Fruit fly (Drosophila melanogaster) whole organism, embryonic: ENCODE measurements around the gene CG43245.
A peak's percentile ranks its signal among the peaks of the same experiment; 100 is the strongest.

Experiments used
- BEAF-32 ChIP-seq: fragments of 200-800 bp; sonication (Bioruptor generic); optimal IDR thresholded peaks from 3 replicates; lab custom pipeline; 2017; ENCODE audit warnings: missing biosample characterization, missing genetic modification characterization, mild to moderate bottlenecking, moderate library complexity, missing genetic modification reagents
- CG10267 ChIP-seq: fragments of 200-800 bp; sonication (Bioruptor generic); optimal IDR thresholded peaks from 2 replicates; lab custom pipeline; 2018; ENCODE audit warnings: missing biosample characterization, mild to moderate bottlenecking, missing genetic modification characterization, moderate library complexity
- CG10274 ChIP-seq: fragments of 200-800 bp; sonication (Bioruptor generic); optimal IDR thresholded peaks from 3 replicates; lab custom pipeline; 2017; ENCODE audit warnings: missing biosample characterization, mild to moderate bottlenecking, missing genetic modification characterization
- CG10366 ChIP-seq: fragments of 200-800 bp; sonication (Bioruptor generic); IDR thresholded peaks from 2 replicates; pipeline ENCODE4 v1.3.6; 2022; ENCODE audit warnings: missing biosample characterization, missing genetic modification characterization
- CG10431 ChIP-seq: fragments of 200-800 bp; sonication (Bioruptor generic); optimal IDR thresholded peaks from 3 replicates; lab custom pipeline; 2018; ENCODE audit warnings: missing biosample characterization, mild to moderate bottlenecking, missing genetic modification characterization
- CG10654 ChIP-seq: fragments of 200-800 bp; sonication (Bioruptor generic); optimal IDR thresholded peaks from 2 replicates; lab custom pipeline; 2016; ENCODE audit warnings: missing biosample characterization, missing genetic modification characterization
- CG11504 ChIP-seq: fragments of 200-800 bp; sonication (Bioruptor generic); optimal IDR thresholded peaks from 3 replicates; lab custom pipeline; 2019; ENCODE audit warnings: missing biosample characterization, mild to moderate bottlenecking, missing genetic modification characterization, moderate library complexity
- CG12391 ChIP-seq: fragments of 200-800 bp; sonication (Bioruptor generic); optimal IDR thresholded peaks from 3 replicates; lab custom pipeline; 2018; ENCODE audit warnings: missing biosample characterization, mild to moderate bottlenecking, missing genetic modification characterization, moderate library complexity
- CG15601 ChIP-seq: fragments of 200-800 bp; sonication (Bioruptor generic); optimal IDR thresholded peaks from 3 replicates; lab custom pipeline; 2019; ENCODE audit warnings: missing biosample characterization, mild to moderate bottlenecking, missing genetic modification characterization, moderate library complexity
- CG16813 ChIP-seq: fragments of 200-800 bp; sonication (Bioruptor generic); IDR thresholded peaks from 3 replicates; pipeline ENCODE4 v1.3.6; 2022; ENCODE audit warnings: missing biosample characterization, missing genetic modification characterization; ENCODE audit not compliant: partially characterized antibody
- CG17361 ChIP-seq: fragments of 200-800 bp; sonication (Bioruptor generic); IDR thresholded peaks from 3 replicates; pipeline ENCODE4 v1.3.6; 2022; ENCODE audit warnings: missing biosample characterization, missing genetic modification characterization
- CG17385 ChIP-seq: fragments of 200-800 bp; sonication (Bioruptor generic); optimal IDR thresholded peaks from 3 replicates; lab custom pipeline; 2018; ENCODE audit warnings: missing biosample characterization, mild to moderate bottlenecking, missing genetic modification characterization
- CG17802 ChIP-seq: fragments of 200-800 bp; sonication (Bioruptor generic); optimal IDR thresholded peaks from 2 replicates; lab custom pipeline; 2018; ENCODE audit warnings: missing biosample characterization, mild to moderate bottlenecking, missing genetic modification characterization, moderate library complexity
- CG1792 ChIP-seq: fragments of 200-800 bp; sonication (Bioruptor generic); optimal IDR thresholded peaks from 2 replicates; lab custom pipeline; 2016; ENCODE audit warnings: missing biosample characterization, missing genetic modification characterization
- CG30403 ChIP-seq: fragments of 200-800 bp; sonication (Bioruptor generic); optimal IDR thresholded peaks from 3 replicates; lab custom pipeline; 2016; ENCODE audit warnings: missing biosample characterization, missing genetic modification characterization
- CG30431 ChIP-seq: fragments of 200-800 bp; sonication (Bioruptor generic); optimal IDR thresholded peaks from 2 replicates; lab custom pipeline; 2017; ENCODE audit warnings: missing biosample characterization, missing genetic modification characterization
- CG31388 ChIP-seq: fragments of 200-800 bp; sonication (Bioruptor generic); optimal IDR thresholded peaks from 2 replicates; lab custom pipeline; 2016; ENCODE audit warnings: missing biosample characterization, missing genetic modification characterization
- CG33213 ChIP-seq: fragments of 200-800 bp; sonication (Bioruptor generic); optimal IDR thresholded peaks from 3 replicates; lab custom pipeline; 2016; ENCODE audit warnings: missing biosample characterization, missing genetic modification characterization
- CG34224 ChIP-seq: fragments of 200-800 bp; sonication (Bioruptor generic); IDR thresholded peaks from 3 replicates; pipeline ENCODE4 v1.3.6; 2022; ENCODE audit warnings: missing biosample characterization, missing genetic modification characterization; ENCODE audit not compliant: partially characterized antibody
- CG4328 ChIP-seq: fragments of 200-800 bp; sonication (Bioruptor generic); optimal IDR thresholded peaks from 3 replicates; lab custom pipeline; 2017; ENCODE audit warnings: missing biosample characterization, missing genetic modification reagents, missing genetic modification characterization
- CG5245 ChIP-seq: fragments of 200-800 bp; sonication (Bioruptor generic); optimal IDR thresholded peaks from 3 replicates; lab custom pipeline; 2016; ENCODE audit warnings: missing biosample characterization, missing genetic modification characterization
- CG6254 ChIP-seq: fragments of 200-800 bp; sonication (Bioruptor generic); optimal IDR thresholded peaks from 3 replicates; lab custom pipeline; 2017; ENCODE audit warnings: mild to moderate bottlenecking, missing biosample characterization, missing genetic modification reagents, missing genetic modification characterization
- CG6689 ChIP-seq: fragments of 200-800 bp; sonication (Bioruptor generic); IDR thresholded peaks from 2 replicates; pipeline ENCODE4 v1.3.6; 2022; ENCODE audit warnings: missing biosample characterization, missing genetic modification characterization
- CG7786 ChIP-seq: fragments of 200-800 bp; sonication (Bioruptor generic); optimal IDR thresholded peaks from 2 replicates; lab custom pipeline; 2016; ENCODE audit warnings: missing biosample characterization, missing genetic modification characterization
- CG7987 ChIP-seq: fragments of 200-800 bp; sonication (Bioruptor generic); optimal IDR thresholded peaks from 2 replicates; lab custom pipeline; 2018; ENCODE audit warnings: missing biosample characterization, mild to moderate bottlenecking, missing genetic modification characterization, moderate library complexity
- ERR ChIP-seq: fragments of 200-800 bp; sonication (Bioruptor generic); optimal IDR thresholded peaks from 2 replicates; lab custom pipeline; 2016; ENCODE audit warnings: missing biosample characterization, missing genetic modification characterization
- HLH4C ChIP-seq: fragments of 200-800 bp; sonication (Bioruptor generic); IDR thresholded peaks from 3 replicates; pipeline ENCODE4 v1.3.6; 2022; ENCODE audit warnings: missing biosample characterization, missing genetic modification characterization; ENCODE audit not compliant: partially characterized antibody
- HLHmδ ChIP-seq: fragments of 200-800 bp; sonication (Bioruptor generic); optimal IDR thresholded peaks from 2 replicates; lab custom pipeline; 2018; ENCODE audit warnings: missing biosample characterization, mild to moderate bottlenecking, missing genetic modification characterization, moderate library complexity
- Hey ChIP-seq: fragments of 200-800 bp; sonication (Bioruptor generic); optimal IDR thresholded peaks from 3 replicates; lab custom pipeline; 2018; ENCODE audit warnings: missing biosample characterization, mild to moderate bottlenecking, missing genetic modification characterization
- Hmx ChIP-seq: fragments of 200-800 bp; sonication (Bioruptor generic); optimal IDR thresholded peaks from 2 replicates; lab custom pipeline; 2016; ENCODE audit warnings: missing biosample characterization, missing genetic modification characterization
- Kr ChIP-seq: fragments of 200-800 bp; sonication (Bioruptor generic); optimal IDR thresholded peaks from 2 replicates; lab custom pipeline; 2017; ENCODE audit warnings: missing biosample characterization, mild to moderate bottlenecking, missing genetic modification characterization
- Mes4 ChIP-seq: fragments of 200-800 bp; sonication (Bioruptor generic); optimal IDR thresholded peaks from 2 replicates; lab custom pipeline; 2016; ENCODE audit warnings: missing biosample characterization, missing genetic modification characterization
- abd-A ChIP-seq: fragments of 200-800 bp; sonication (Bioruptor generic); optimal IDR thresholded peaks from 3 replicates; lab custom pipeline; 2019; ENCODE audit warnings: missing biosample characterization, mild to moderate bottlenecking, missing genetic modification characterization, moderate library complexity
- ap ChIP-seq: fragments of 200-800 bp; sonication (Bioruptor generic); IDR thresholded peaks from 2 replicates; pipeline ENCODE4 v1.3.6; 2022; ENCODE audit warnings: missing biosample characterization, missing genetic modification characterization
- cad ChIP-seq: fragments of >200 bp; optimal IDR thresholded peaks from 2 replicates; lab custom pipeline; 2017; ENCODE audit warnings: missing biosample characterization, missing genetic modification characterization
- crol ChIP-seq: fragments of 200-800 bp; sonication (Bioruptor generic); IDR thresholded peaks from 2 replicates; pipeline ENCODE4 v1.3.6; 2022; ENCODE audit warnings: missing biosample characterization, missing genetic modification characterization
- eve ChIP-seq, 2 experiments: fragments of >200 bp; optimal IDR thresholded peaks; 2 replicates each; lab custom pipeline; 2017; ENCODE audit warnings: missing biosample characterization in 2 of 2, missing genetic modification characterization in 2 of 2
- exex ChIP-seq: fragments of 200-800 bp; sonication (Bioruptor generic); optimal IDR thresholded peaks from 4 replicates; lab custom pipeline; 2018; ENCODE audit warnings: missing biosample characterization, mild to moderate bottlenecking, missing genetic modification characterization, moderate library complexity
- eyg ChIP-seq: fragments of 200-800 bp; sonication (Bioruptor generic); optimal IDR thresholded peaks from 3 replicates; lab custom pipeline; 2016; ENCODE audit warnings: missing biosample characterization, missing genetic modification characterization
- gcm2 ChIP-seq: fragments of 200-800 bp; sonication (Bioruptor generic); optimal IDR thresholded peaks from 2 replicates; lab custom pipeline; 2016; ENCODE audit warnings: missing biosample characterization, missing genetic modification characterization
- hb ChIP-seq: fragments of 200-800 bp; sonication (Bioruptor generic); IDR thresholded peaks from 3 replicates; pipeline ENCODE4 v1.3.6; 2022; ENCODE audit warnings: missing biosample characterization, missing genetic modification characterization; ENCODE audit not compliant: partially characterized antibody
- org-1 ChIP-seq: fragments of 200-800 bp; sonication (Bioruptor generic); optimal IDR thresholded peaks from 2 replicates; lab custom pipeline; 2017; ENCODE audit warnings: missing biosample characterization, missing genetic modification characterization
- pita ChIP-seq: fragments of 200-800 bp; sonication (Bioruptor generic); optimal IDR thresholded peaks from 2 replicates; lab custom pipeline; 2017; ENCODE audit warnings: missing biosample characterization, mild to moderate bottlenecking, missing genetic modification characterization
- ranshi ChIP-seq: fragments of 200-800 bp; sonication (Bioruptor generic); IDR thresholded peaks from 2 replicates; pipeline ENCODE4 v1.3.6; 2022; ENCODE audit warnings: missing biosample characterization, missing genetic modification characterization
- sens-2 ChIP-seq: fragments of 200-800 bp; sonication (Bioruptor generic); IDR thresholded peaks from 2 replicates; pipeline ENCODE4 v1.3.6; 2022; ENCODE audit warnings: missing biosample characterization, missing genetic modification characterization
- sim ChIP-seq: fragments of 200-800 bp; sonication (Bioruptor generic); IDR thresholded peaks from 2 replicates; pipeline ENCODE4 v1.3.6; 2022; ENCODE audit warnings: missing biosample characterization, missing genetic modification characterization
- tll ChIP-seq, 2 experiments: fragments of 200-800 bp in 1 of 2; fragments of >200 bp in 1 of 2; sonication (Bioruptor generic) in 1 of 2; optimal IDR thresholded peaks; 2 replicates each; lab custom pipeline; 2017 to 2019; ENCODE audit warnings: missing biosample characterization in 2 of 2, missing genetic modification characterization in 2 of 2, mild to moderate bottlenecking in 1 of 2, moderate library complexity in 1 of 2
- twi ChIP-seq: fragments of 200-800 bp; optimal IDR thresholded peaks from 2 replicates; lab custom pipeline; 2019; ENCODE audit warnings: missing biosample characterization, mild to moderate bottlenecking, missing genetic modification characterization, moderate library complexity
- unc-4 ChIP-seq: fragments of 200-800 bp; sonication (Bioruptor generic); IDR thresholded peaks from 2 replicates; pipeline ENCODE4 v1.3.6; 2022; ENCODE audit warnings: missing biosample characterization, missing genetic modification characterization; ENCODE audit not compliant: partially characterized antibody
- vnd ChIP-seq: fragments of 200-800 bp; sonication (Bioruptor generic); IDR thresholded peaks from 3 replicates; pipeline ENCODE4 v1.3.6; 2022; ENCODE audit warnings: missing biosample characterization, missing genetic modification characterization; ENCODE audit not compliant: partially characterized antibody
- yki ChIP-seq: fragments of >200 bp; optimal IDR thresholded peaks from 3 replicates; lab custom pipeline; 2018

The CG43245 gene

dm6 chr3L:10784566-10785003 is 12.9 kb downstream of the CG43245 start (continued):
- TF ChIP-seq Mes4 (GFP tag; lab: Kevin White, UChicago): no peak
- no peak for TF ChIP-seq HLH4C
- no peak for TF ChIP-seq twi (tag; lab: Kevin White, UChicago)
- TF ChIP-seq cad (GFP tag; lab: Kevin White, UChicago): no peak
- TF ChIP-seq Hmx (GFP tag; lab: Kevin White, UChicago): no peak
- TF ChIP-seq BEAF-32 (GFP tag; lab: Kevin White, UChicago): no peak
- TF ChIP-seq org-1 (GFP tag; lab: Kevin White, UChicago): no peak
- peak; percentile 67 for TF ChIP-seq CG11504 (tag; lab: Kevin White, UChicago)
- TF ChIP-seq CG33213: no peak
- peak; percentile 55 for TF ChIP-seq CG12391 (tag; lab: Kevin White, UChicago)
- no peak for TF ChIP-seq ERR (GFP tag; lab: Kevin White, UChicago)
- TF ChIP-seq CG1792: no peak
- peak; percentile 19 for TF ChIP-seq CG15601 (tag; lab: Kevin White, UChicago)
- no peak for TF ChIP-seq gcm2 (GFP tag; lab: Kevin White, UChicago)
- no peak for TF ChIP-seq abd-A (tag; lab: Kevin White, UChicago)
- no peak for TF ChIP-seq CG5245 (GFP tag; lab: Kevin White, UChicago)
- peak; percentile 42 for TF ChIP-seq CG10267
- TF ChIP-seq crol (GFP tag; lab: Robert Waterston, UW): peak; percentile 18; the same call in 1 of the 2 replicates
- no peak for TF ChIP-seq sim (GFP tag; lab: Robert Waterston, UW)
- TF ChIP-seq unc-4 (GFP tag; lab: Robert Waterston, UW): no peak
- TF ChIP-seq CG6689 (GFP tag; lab: Robert Waterston, UW): peak; percentile 60
- peak; percentile 21 for TF ChIP-seq CG6254 (GFP tag; lab: Kevin White, UChicago)
- no peak for TF ChIP-seq CG10654
- TF ChIP-seq CG17802: no peak
- TF ChIP-seq CG17361 (GFP tag; lab: Robert Waterston, UW): peak; percentile 52; the same call in 1 of the 3 replicates
- TF ChIP-seq CG34224 (GFP tag; lab: Robert Waterston, UW): no peak
- no peak for TF ChIP-seq exex (tag; lab: Kevin White, UChicago)
- no peak for TF ChIP-seq eyg
- peak; percentile 37 for TF ChIP-seq CG30431 (GFP tag; lab: Kevin White, UChicago)
- TF ChIP-seq tll (GFP tag; optimal IDR thresholded peaks at IDR 0.05; lab: Kevin White, UChicago): no peak
- no peak for TF ChIP-seq CG7987 (GFP tag; lab: Kevin White, UChicago)
- TF ChIP-seq ap: no peak
- TF ChIP-seq CG31388: peak; percentile 24
- TF ChIP-seq yki (lab: Kevin White, UChicago): no peak
- peak; percentile 14 for TF ChIP-seq CG30403 (GFP tag; lab: Kevin White, UChicago)
- TF ChIP-seq HLHmδ (GFP tag; lab: Kevin White, UChicago): no peak
- TF ChIP-seq sens-2 (GFP tag; lab: Robert Waterston, UW): no peak
- no peak for TF ChIP-seq CG10366 (GFP tag; lab: Robert Waterston, UW)
- 0 out of 2 replicates have a peak, but pooled peaks have one; percentile 5 for TF ChIP-seq ranshi (GFP tag; lab: Robert Waterston, UW)
- TF ChIP-seq vnd (GFP tag; lab: Robert Waterston, UW): no peak
- TF ChIP-seq pita (GFP tag; lab: Kevin White, UChicago): no peak
- TF ChIP-seq hb (GFP tag; lab: Robert Waterston, UW): no peak
- TF ChIP-seq CG17385 (GFP tag; lab: Kevin White, UChicago): no peak
- no peak for TF ChIP-seq CG4328 (GFP tag; lab: Kevin White, UChicago)
- TF ChIP-seq CG10274 (GFP tag; lab: Kevin White, UChicago): no peak
- TF ChIP-seq Hey (tag; lab: Kevin White, UChicago): no peak
- no peak for TF ChIP-seq CG16813
- TF ChIP-seq CG7786 (GFP tag; lab: Kevin White, UChicago): no peak
- TF ChIP-seq CG10431 (GFP tag; lab: Kevin White, UChicago): no peak
- TF ChIP-seq Kr: no peak
- TF ChIP-seq eve (GFP tag; optimal IDR thresholded peaks at IDR 0.05; lab: Kevin White, UChicago): no peak
